Fruit fly (Drosophila melanogaster) S2 (cell line): Measurements from ENCODE around the gene CG44037.

Source experiments
- CG8478 ChIP-seq: fragments of >200 bp; optimal IDR thresholded peaks from 2 replicates; lab custom pipeline; 2018
- CTCF ChIP-seq, 2 experiments: fragments of >200 bp; optimal IDR thresholded peaks; 2 replicates each; lab custom pipeline; 2018

DNA sequence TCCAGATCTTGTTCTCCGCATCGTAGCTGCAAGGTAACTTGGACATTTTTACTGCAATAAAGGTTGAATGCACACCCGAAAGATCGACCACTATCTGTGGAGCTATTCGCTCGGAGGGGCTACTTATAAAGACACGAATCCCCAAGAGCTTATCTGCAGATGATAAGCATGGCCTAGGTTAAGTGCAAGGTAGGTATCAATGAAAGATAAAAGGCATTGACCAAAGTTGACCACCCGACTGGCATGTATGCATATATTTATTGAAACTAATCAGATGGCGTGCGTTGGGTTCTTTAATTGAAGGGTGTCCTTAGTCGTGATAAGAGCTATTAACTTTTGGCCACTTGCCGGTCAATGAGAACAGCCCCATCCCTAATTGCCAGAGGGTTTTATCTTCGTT is 48.3 kb upstream of the CG44037 start, which contains the start of gene CG4830:
- TF ChIP-seq CTCF (optimal IDR thresholded peaks at IDR 0.05; lab: Kevin White, UChicago) (no peak), CG8478 (no peak)
